Fruit fly (Drosophila melanogaster) whole organism, embryonic: ENCODE results near the gene BCAS2.

Source experiments
- CG11398 ChIP-seq: fragments of 200-800 bp; sonication (Bioruptor generic); optimal IDR thresholded peaks from 2 replicates; lab custom pipeline; 2016; ENCODE audit warnings: missing biosample characterization, missing genetic modification characterization
- CG12104 ChIP-seq: fragments of 200-800 bp; sonication (Bioruptor generic); optimal IDR thresholded peaks from 3 replicates; lab custom pipeline; 2016; ENCODE audit warnings: missing biosample characterization, missing genetic modification characterization
- CG12659 ChIP-seq: fragments of 200-800 bp; sonication (Bioruptor generic); optimal IDR thresholded peaks from 3 replicates; lab custom pipeline; 2017; ENCODE audit warnings: mild to moderate bottlenecking, missing biosample characterization, missing genetic modification reagents, missing genetic modification characterization
- CG12942 ChIP-seq: fragments of 200-800 bp; sonication (Bioruptor generic); optimal IDR thresholded peaks from 3 replicates; lab custom pipeline; 2016; ENCODE audit warnings: missing biosample characterization, missing genetic modification characterization
- CG13296 ChIP-seq: fragments of 200-800 bp; sonication (Bioruptor generic); optimal IDR thresholded peaks from 3 replicates; lab custom pipeline; 2018; ENCODE audit warnings: missing biosample characterization, mild to moderate bottlenecking, missing genetic modification characterization
- CG15479 ChIP-seq: fragments of 200-800 bp; sonication (Bioruptor generic); optimal IDR thresholded peaks from 3 replicates; lab custom pipeline; 2019; ENCODE audit warnings: missing biosample characterization, mild to moderate bottlenecking, missing genetic modification characterization, moderate library complexity
- CG17186 ChIP-seq: fragments of 200-800 bp; sonication (Bioruptor generic); optimal IDR thresholded peaks from 3 replicates; lab custom pipeline; 2017; ENCODE audit warnings: missing biosample characterization, missing genetic modification reagents, missing genetic modification characterization
- CG1792 ChIP-seq: fragments of 200-800 bp; sonication (Bioruptor generic); optimal IDR thresholded peaks from 2 replicates; lab custom pipeline; 2016; ENCODE audit warnings: missing biosample characterization, missing genetic modification characterization
- CG3281 ChIP-seq: fragments of 200-800 bp; sonication (Bioruptor generic); optimal IDR thresholded peaks from 3 replicates; lab custom pipeline; 2017; ENCODE audit warnings: missing biosample characterization, mild to moderate bottlenecking, missing genetic modification characterization
- CG3838 ChIP-seq: fragments of 200-800 bp; sonication (Bioruptor generic); optimal IDR thresholded peaks from 3 replicates; lab custom pipeline; 2016; ENCODE audit warnings: missing biosample characterization, missing genetic modification characterization
- CG3847 ChIP-seq: fragments of 200-800 bp; sonication (Bioruptor generic); IDR thresholded peaks from 2 replicates; pipeline ENCODE4 v1.3.6; 2022; ENCODE audit warnings: missing biosample characterization, missing genetic modification characterization
- CG43689 ChIP-seq: fragments of 200-800 bp; sonication (Bioruptor generic); IDR thresholded peaks from 2 replicates; pipeline ENCODE4 v1.3.6; 2022; ENCODE audit warnings: missing biosample characterization, missing genetic modification characterization
- CG6654 ChIP-seq: fragments of 200-800 bp; sonication (Bioruptor generic); optimal IDR thresholded peaks from 2 replicates; lab custom pipeline; 2017; ENCODE audit warnings: missing biosample characterization, mild to moderate bottlenecking, missing genetic modification characterization
- CG6813 ChIP-seq: fragments of 200-800 bp; sonication (Bioruptor generic); optimal IDR thresholded peaks from 2 replicates; lab custom pipeline; 2017; ENCODE audit warnings: missing biosample characterization, missing genetic modification characterization, mild to moderate bottlenecking, moderate library complexity, missing genetic modification reagents
- CG7372 ChIP-seq: fragments of 200-800 bp; sonication (Bioruptor generic); IDR thresholded peaks from 2 replicates; pipeline ENCODE4 v1.3.6; 2022; ENCODE audit warnings: missing biosample characterization, missing genetic modification characterization
- CG7745 ChIP-seq: fragments of 200-800 bp; sonication (Bioruptor generic); optimal IDR thresholded peaks from 2 replicates; lab custom pipeline; 2018; ENCODE audit warnings: missing biosample characterization, mild to moderate bottlenecking, missing genetic modification characterization, moderate library complexity
- CG8359 ChIP-seq: fragments of 200-800 bp; sonication (Bioruptor generic); optimal IDR thresholded peaks from 2 replicates; lab custom pipeline; 2017; ENCODE audit warnings: missing biosample characterization, mild to moderate bottlenecking, missing genetic modification characterization, borderline replicate concordance
- CHES-1-like ChIP-seq: fragments of 200-800 bp; sonication (Bioruptor generic); optimal IDR thresholded peaks from 2 replicates; lab custom pipeline; 2016; ENCODE audit warnings: missing biosample characterization, missing genetic modification characterization
- CkIIα-i1 ChIP-seq: fragments of 200-800 bp; sonication (Bioruptor generic); IDR thresholded peaks from 2 replicates; pipeline ENCODE4 v1.3.6; 2022; ENCODE audit warnings: missing biosample characterization, missing genetic modification characterization
- Dip2 ChIP-seq: fragments of 200-800 bp; sonication (Bioruptor generic); IDR thresholded peaks from 2 replicates; pipeline ENCODE4 v1.3.6; 2022; ENCODE audit warnings: missing biosample characterization, missing genetic modification characterization
- Eip74EF ChIP-seq, 2 experiments: fragments of 200-800 bp in 1 of 2; fragments of >200 bp in 1 of 2; sonication (Bioruptor generic) in 1 of 2; optimal IDR thresholded peaks; 2 replicates each; lab custom pipeline; 2017 to 2019; ENCODE audit warnings: missing biosample characterization in 2 of 2, missing genetic modification characterization in 2 of 2, mild to moderate bottlenecking in 1 of 2, moderate library complexity in 1 of 2
- H2.0 ChIP-seq: fragments of 200-800 bp; sonication (Bioruptor generic); IDR thresholded peaks from 2 replicates; pipeline ENCODE4 v1.3.6; 2022; ENCODE audit warnings: missing biosample characterization, missing genetic modification characterization
- Hr51 ChIP-seq, 2 experiments: fragments of 200-800 bp; sonication (Bioruptor generic); optimal IDR thresholded peaks; 2 replicates in 1 of 2; 3 replicates in 1 of 2; lab custom pipeline; 2016 to 2018; ENCODE audit warnings: missing biosample characterization in 2 of 2, missing genetic modification characterization in 2 of 2, mild to moderate bottlenecking in 1 of 2, moderate library complexity in 1 of 2
- Lim3 ChIP-seq: fragments of 200-800 bp; sonication (Bioruptor generic); IDR thresholded peaks from 2 replicates; pipeline ENCODE4 v1.3.6; 2022; ENCODE audit warnings: missing biosample characterization, missing genetic modification characterization
- NFAT ChIP-seq: fragments of 200-800 bp; sonication (Bioruptor generic); IDR thresholded peaks from 2 replicates; pipeline ENCODE4 v1.3.6; 2022; ENCODE audit warnings: missing biosample characterization, missing genetic modification characterization
- Pdp1 ChIP-seq, 2 experiments: fragments of 200-800 bp; sonication (Bioruptor generic); optimal IDR thresholded peaks; 3 replicates each; lab custom pipeline; 2016; ENCODE audit warnings: missing biosample characterization in 2 of 2, missing genetic modification characterization in 2 of 2, mild to moderate bottlenecking in 1 of 2, moderate library complexity in 1 of 2
- Rfx ChIP-seq: fragments of 200-800 bp; sonication (Bioruptor generic); IDR thresholded peaks from 2 replicates; pipeline ENCODE4 v1.3.6; 2022; ENCODE audit warnings: missing biosample characterization, missing genetic modification characterization
- Sox100B ChIP-seq: fragments of 200-800 bp; sonication (Bioruptor generic); optimal IDR thresholded peaks from 3 replicates; lab custom pipeline; 2018; ENCODE audit warnings: missing biosample characterization, mild to moderate bottlenecking, missing genetic modification characterization
- abd-A ChIP-seq: fragments of 200-800 bp; sonication (Bioruptor generic); optimal IDR thresholded peaks from 3 replicates; lab custom pipeline; 2019; ENCODE audit warnings: missing biosample characterization, mild to moderate bottlenecking, missing genetic modification characterization, moderate library complexity
- bcd ChIP-seq: fragments of 200-800 bp; sonication (Bioruptor generic); optimal IDR thresholded peaks from 2 replicates; lab custom pipeline; 2017; ENCODE audit warnings: missing biosample characterization, mild to moderate bottlenecking, missing genetic modification characterization
- ci ChIP-seq: fragments of 200-800 bp; sonication (Bioruptor generic); IDR thresholded peaks from 3 replicates; pipeline ENCODE4 v1.3.6; 2022; ENCODE audit warnings: missing biosample characterization, missing genetic modification characterization
- corto ChIP-seq: fragments of 200-800 bp; sonication (Bioruptor generic); optimal IDR thresholded peaks from 2 replicates; lab custom pipeline; 2016; ENCODE audit warnings: missing biosample characterization, mild to moderate bottlenecking, missing genetic modification characterization, moderate library complexity
- dysf ChIP-seq: fragments of 200-800 bp; sonication (Bioruptor generic); IDR thresholded peaks from 3 replicates; pipeline ENCODE4 v1.3.6; 2022; ENCODE audit warnings: missing biosample characterization, missing genetic modification characterization
- exex ChIP-seq: fragments of 200-800 bp; sonication (Bioruptor generic); optimal IDR thresholded peaks from 4 replicates; lab custom pipeline; 2018; ENCODE audit warnings: missing biosample characterization, mild to moderate bottlenecking, missing genetic modification characterization, moderate library complexity
- fd64A ChIP-seq: fragments of 200-800 bp; sonication (Bioruptor generic); optimal IDR thresholded peaks from 3 replicates; lab custom pipeline; 2018; ENCODE audit warnings: missing biosample characterization, mild to moderate bottlenecking, missing genetic modification characterization
- fu2 ChIP-seq: fragments of 200-800 bp; sonication (Bioruptor generic); optimal IDR thresholded peaks from 2 replicates; lab custom pipeline; 2016; ENCODE audit warnings: missing biosample characterization, missing genetic modification characterization
- grn ChIP-seq: fragments of 200-800 bp; sonication (Bioruptor generic); optimal IDR thresholded peaks from 3 replicates; lab custom pipeline; 2017; ENCODE audit warnings: missing biosample characterization, missing genetic modification characterization
- h ChIP-seq: fragments of >200 bp; optimal IDR thresholded peaks from 2 replicates; lab custom pipeline; 2017
- ham ChIP-seq: fragments of 200-800 bp; sonication (Bioruptor generic); IDR thresholded peaks from 2 replicates; pipeline ENCODE4 v1.3.6; 2022; ENCODE audit warnings: missing biosample characterization, missing genetic modification characterization
- klu ChIP-seq: fragments of 200-800 bp; sonication (Bioruptor generic); IDR thresholded peaks from 2 replicates; pipeline ENCODE4 v1.3.6; 2022; ENCODE audit warnings: missing biosample characterization, missing genetic modification characterization
- nerfin-1 ChIP-seq: fragments of 200-800 bp; sonication (Bioruptor generic); optimal IDR thresholded peaks from 3 replicates; lab custom pipeline; 2019; ENCODE audit warnings: missing biosample characterization, mild to moderate bottlenecking, missing genetic modification characterization, moderate library complexity
- p53 ChIP-seq: fragments of 200-800 bp; sonication (Bioruptor generic); optimal IDR thresholded peaks from 2 replicates; lab custom pipeline; 2016; ENCODE audit warnings: missing biosample characterization, missing genetic modification characterization
- pan ChIP-seq, 4 experiments: fragments of >200 bp in 3 of 4; fragments of 200-800 bp in 1 of 4; sonication (Bioruptor generic) in 1 of 4; optimal IDR thresholded peaks in 3 of 4; IDR thresholded peaks in 1 of 4; 2 replicates each; pipeline versions ENCODE4 v1.3.6 to Lab custom; 2017 to 2022; ENCODE audit warnings: missing biosample characterization in 2 of 4, missing genetic modification characterization in 2 of 4, mixed read lengths in 1 of 4
- pros ChIP-seq: fragments of 200-800 bp; sonication (Bioruptor generic); optimal IDR thresholded peaks from 3 replicates; lab custom pipeline; 2019; ENCODE audit warnings: missing biosample characterization, mild to moderate bottlenecking, missing genetic modification characterization, moderate library complexity
- repo ChIP-seq: fragments of 200-800 bp; sonication (Bioruptor generic); optimal IDR thresholded peaks from 2 replicates; lab custom pipeline; 2016; ENCODE audit warnings: missing biosample characterization, missing genetic modification characterization
- sima ChIP-seq: fragments of 200-800 bp; sonication (Bioruptor generic); optimal IDR thresholded peaks from 2 replicates; lab custom pipeline; 2016; ENCODE audit warnings: missing biosample characterization, missing genetic modification characterization
- sug ChIP-seq: fragments of 200-800 bp; optimal IDR thresholded peaks from 2 replicates; lab custom pipeline; 2019; ENCODE audit warnings: missing biosample characterization, mild to moderate bottlenecking, missing genetic modification characterization, moderate library complexity
- tx ChIP-seq: fragments of 200-800 bp; sonication (Bioruptor generic); optimal IDR thresholded peaks from 2 replicates; lab custom pipeline; 2016; ENCODE audit warnings: missing biosample characterization, missing genetic modification characterization
- unpg ChIP-seq: fragments of 200-800 bp; sonication (Bioruptor generic); optimal IDR thresholded peaks from 3 replicates; lab custom pipeline; 2018; ENCODE audit warnings: missing biosample characterization, mild to moderate bottlenecking, missing genetic modification characterization, moderate library complexity

Gene BCAS2

DNA sequence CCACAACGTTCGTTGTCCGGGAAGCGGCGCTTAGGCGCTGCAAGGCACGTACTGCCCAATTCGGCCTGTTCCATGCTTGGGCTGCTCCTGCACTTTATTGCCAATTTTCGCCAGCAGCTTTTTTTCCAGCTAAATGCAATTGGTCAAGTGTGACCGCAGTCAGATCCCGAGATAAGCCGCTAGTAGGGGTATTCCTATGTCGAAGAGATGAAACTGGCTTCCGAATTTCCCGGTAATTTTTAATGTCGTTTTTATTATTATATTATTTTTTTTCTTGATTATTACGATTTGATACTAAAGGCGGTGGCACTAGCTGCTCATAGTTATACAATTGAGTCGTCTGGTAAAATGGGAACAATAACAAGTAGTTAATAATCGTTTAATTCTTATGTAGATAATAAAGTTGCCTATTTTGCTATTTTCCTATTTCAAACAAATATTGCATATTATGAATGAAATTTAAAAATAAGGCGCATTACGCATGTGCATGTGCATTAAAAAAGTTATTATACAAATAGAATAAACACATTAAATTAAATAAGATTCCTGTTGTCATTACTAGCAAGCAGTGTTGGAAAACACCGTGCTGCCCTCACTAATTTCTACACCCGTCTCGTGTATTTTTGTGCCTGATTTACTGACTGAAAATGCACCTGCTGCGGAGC is 5.7 kb downstream of the BCAS2 start, which contains the start of the genes CG5003 and mRpS22 (continued):
- TF ChIP-seq pan (optimal IDR thresholded peaks at IDR 0.05; lab: Kevin White, UChicago) (no peak), pan (GFP tag; optimal IDR thresholded peaks at IDR 0.05 in 1 of 2, IDR thresholded peaks at IDR 0.05 in 1 of 2) (peak in 1 of 2 experiments; percentile 59), NFAT (GFP tag; lab: Robert Waterston, UW) (peak; percentile 42; the same call in 1 of the 2 replicates), CG11398 (GFP tag; lab: Kevin White, UChicago) (no peak), CkIIα-i1 (no peak), Sox100B (GFP tag; lab: Kevin White, UChicago) (no peak), Dip2 (no peak), CG6813 (GFP tag; lab: Kevin White, UChicago) (no peak), grn (GFP tag; lab: Kevin White, UChicago) (peak; percentile 51), sug (tag; lab: Kevin White, UChicago) (peak; percentile 73), CG43689 (GFP tag; lab: Robert Waterston, UW) (no peak), corto (no peak), Hr51 (GFP tag; optimal IDR thresholded peaks at IDR 0.05; lab: Kevin White, UChicago) (peak in 1 of 2 experiments; percentile 57), CG12659 (GFP tag; lab: Kevin White, UChicago) (peak; percentile 64), CG6654 (GFP tag; lab: Kevin White, UChicago) (peak; percentile 32), CG13296 (GFP tag; lab: Kevin White, UChicago) (peak; percentile 56), CG17186 (GFP tag; lab: Kevin White, UChicago) (no peak), pros (no peak), CG12942 (GFP tag; lab: Kevin White, UChicago) (peak; percentile 51), Lim3 (no peak), fu2 (GFP tag; lab: Kevin White, UChicago) (no peak), CG7372 (GFP tag; lab: Robert Waterston, UW) (peak; percentile 52; the same call in 1 of the 2 replicates), p53 (no peak), klu (GFP tag; lab: Robert Waterston, UW) (peak; percentile 21; the same call in 1 of the 2 replicates), CG3847 (peak; percentile 58), Pdp1 (GFP tag; optimal IDR thresholded peaks at IDR 0.05; lab: Kevin White, UChicago) (peak in 1 of 2 experiments; percentile 32), fd64A (GFP tag; lab: Kevin White, UChicago) (no peak), CG15479 (GFP tag; lab: Kevin White, UChicago) (no peak), CG1792 (GFP tag; lab: Kevin White, UChicago) (no peak), sima (peak; percentile 6), tx (GFP tag; lab: Kevin White, UChicago) (peak; percentile 19), dysf (GFP tag; lab: Robert Waterston, UW) (peak; percentile 21; the same call in 1 of the 3 replicates), ham (GFP tag; lab: Robert Waterston, UW) (no peak), unpg (peak; percentile 38), CG8359 (GFP tag; lab: Kevin White, UChicago) (no peak), bcd (GFP tag; lab: Kevin White, UChicago) (peak; percentile 50), CHES-1-like (peak; percentile 11), H2.0 (GFP tag; lab: Robert Waterston, UW) (peak; percentile 28), nerfin-1 (tag; lab: Kevin White, UChicago) (peak; percentile 63), CG3838 (GFP tag; lab: Kevin White, UChicago) (no peak), CG3281 (peak; percentile 69), ci (GFP tag; lab: Robert Waterston, UW) (no peak), repo (GFP tag; lab: Kevin White, UChicago) (no peak), Rfx (GFP tag; lab: Robert Waterston, UW) (peak; percentile 68; the same call in 1 of the 2 replicates), CG7745 (tag; lab: Kevin White, UChicago) (no peak), h (lab: Kevin White, UChicago) (no peak), Eip74EF (GFP tag; optimal IDR thresholded peaks at IDR 0.05; lab: Kevin White, UChicago) (no peak), CG12104 (peak; percentile 69), exex (tag; lab: Kevin White, UChicago) (peak; percentile 48), abd-A (tag; lab: Kevin White, UChicago) (no peak)
